Worm (Caenorhabditis elegans) whole organism, L1 larva: ENCODE data around the gene pkc-3.

ENCODE experiments used
- aha-1 ChIP-seq: fragments of 150-350 bp; optimal IDR thresholded peaks from 2 replicates; lab custom pipeline; 2014; ENCODE audit warnings: missing biosample characterization, missing genetic modification characterization
- isw-1 ChIP-seq: fragments of 200-800 bp; sonication (Bioruptor generic); IDR thresholded peaks from 2 replicates; pipeline ENCODE4 v1.3.6; 2022; ENCODE audit warnings: missing genetic modification characterization, missing compliant biosample characterization
- mdl-1 ChIP-seq, 2 experiments: fragments of 150-350 bp; optimal IDR thresholded peaks; 2 replicates each; lab custom pipeline; 2014 to 2017; ENCODE audit warnings: missing biosample characterization in 2 of 2, missing genetic modification characterization in 2 of 2, inconsistent platforms in 1 of 2
- nhr-85 ChIP-seq: sonication (generic microtip); peaks from one replicate; lab custom pipeline; 2016; ENCODE audit warnings: missing genetic modification characterization, inconsistent platforms, missing compliant biosample characterization
- pag-3 ChIP-seq: sonication (generic microtip); optimal IDR thresholded peaks from 2 replicates; lab custom pipeline; 2017; ENCODE audit warnings: missing genetic modification characterization, mild to moderate bottlenecking, missing compliant biosample characterization, antibody characterized with exemption, borderline replicate concordance; ENCODE audit not compliant: insufficient read depth
- sptf-1 ChIP-seq: fragments of 150-350 bp; optimal IDR thresholded peaks from 2 replicates; lab custom pipeline; 2014; ENCODE audit warnings: missing biosample characterization, missing genetic modification characterization
- tlp-1 ChIP-seq: fragments of 150-350 bp; optimal IDR thresholded peaks from 2 replicates; lab custom pipeline; 2014; ENCODE audit warnings: missing biosample characterization, missing genetic modification characterization
- unc-30 ChIP-seq: sonication (generic microtip); optimal IDR thresholded peaks from 2 replicates; lab custom pipeline; 2017; ENCODE audit warnings: missing biosample characterization, missing genetic modification characterization
- unc-62 ChIP-seq: fragments of 150-350 bp; optimal IDR thresholded peaks from 2 replicates; lab custom pipeline; 2014; ENCODE audit warnings: missing biosample characterization, missing genetic modification reagents, missing genetic modification characterization
- zag-1 ChIP-seq: fragments of 150-350 bp; optimal IDR thresholded peaks from 2 replicates; lab custom pipeline; 2014; ENCODE audit warnings: missing biosample characterization, missing genetic modification characterization

- no peak for TF ChIP-seq tlp-1 (tag; lab: Kevin White, UChicago)
- no peak for TF ChIP-seq mdl-1 (tag; optimal IDR thresholded peaks at IDR 0.05; lab: Kevin White, UChicago)
- no peak for TF ChIP-seq pag-3 (tag; lab: Kevin White, UChicago)
- TF ChIP-seq unc-62: no peak
- TF ChIP-seq nhr-85 (tag; lab: Kevin White, UChicago): no peak
- TF ChIP-seq unc-30 (tag; lab: Kevin White, UChicago): no peak
- no peak for TF ChIP-seq sptf-1 (tag; lab: Kevin White, UChicago)
- no peak for TF ChIP-seq aha-1 (tag; lab: Kevin White, UChicago)
- no peak for TF ChIP-seq isw-1 (GFP tag; lab: Robert Waterston, UW)
- no peak for TF ChIP-seq zag-1 (tag; lab: Kevin White, UChicago)
Measured at ce11 chrII:5340672-5341568, 38.9 kb upstream of the pkc-3 start.
